Fruit fly (Drosophila melanogaster) whole organism, embryonic: ENCODE results near the gene Ctl1.

ENCODE experiments used
- CG10274 ChIP-seq: fragments of 200-800 bp; sonication (Bioruptor generic); optimal IDR thresholded peaks from 3 replicates; lab custom pipeline; 2017; ENCODE audit warnings: missing biosample characterization, mild to moderate bottlenecking, missing genetic modification characterization
- CG11398 ChIP-seq: fragments of 200-800 bp; sonication (Bioruptor generic); optimal IDR thresholded peaks from 2 replicates; lab custom pipeline; 2016; ENCODE audit warnings: missing biosample characterization, missing genetic modification characterization
- CG11504 ChIP-seq: fragments of 200-800 bp; sonication (Bioruptor generic); optimal IDR thresholded peaks from 3 replicates; lab custom pipeline; 2019; ENCODE audit warnings: missing biosample characterization, mild to moderate bottlenecking, missing genetic modification characterization, moderate library complexity
- CG11560 ChIP-seq: fragments of 200-800 bp; sonication (Bioruptor generic); IDR thresholded peaks from 3 replicates; pipeline ENCODE4 v1.3.6; 2022; ENCODE audit warnings: missing biosample characterization, missing genetic modification characterization
- CG12299 ChIP-seq: fragments of 200-800 bp; sonication (Bioruptor generic); optimal IDR thresholded peaks from 2 replicates; lab custom pipeline; 2018; ENCODE audit warnings: missing biosample characterization, mild to moderate bottlenecking, missing genetic modification characterization
- CG15479 ChIP-seq: fragments of 200-800 bp; sonication (Bioruptor generic); optimal IDR thresholded peaks from 3 replicates; lab custom pipeline; 2019; ENCODE audit warnings: missing biosample characterization, mild to moderate bottlenecking, missing genetic modification characterization, moderate library complexity
- CG17186 ChIP-seq: fragments of 200-800 bp; sonication (Bioruptor generic); optimal IDR thresholded peaks from 3 replicates; lab custom pipeline; 2017; ENCODE audit warnings: missing biosample characterization, missing genetic modification reagents, missing genetic modification characterization
- CG17359 ChIP-seq: fragments of 200-800 bp; sonication (Bioruptor generic); optimal IDR thresholded peaks from 3 replicates; lab custom pipeline; 2018; ENCODE audit warnings: missing biosample characterization, mild to moderate bottlenecking, missing genetic modification characterization, moderate library complexity
- CG17802 ChIP-seq: fragments of 200-800 bp; sonication (Bioruptor generic); optimal IDR thresholded peaks from 2 replicates; lab custom pipeline; 2018; ENCODE audit warnings: missing biosample characterization, mild to moderate bottlenecking, missing genetic modification characterization, moderate library complexity
- CG18476 ChIP-seq: fragments of 200-800 bp; sonication (Bioruptor generic); optimal IDR thresholded peaks from 2 replicates; lab custom pipeline; 2016; ENCODE audit warnings: missing biosample characterization, mild to moderate bottlenecking, missing genetic modification characterization
- CG2129 ChIP-seq: fragments of 200-800 bp; sonication (Bioruptor generic); IDR thresholded peaks from 2 replicates; pipeline ENCODE4 v1.3.6; 2022; ENCODE audit warnings: missing biosample characterization, missing genetic modification characterization; ENCODE audit not compliant: partially characterized antibody
- CG5180 ChIP-seq: fragments of 200-800 bp; sonication (Bioruptor generic); optimal IDR thresholded peaks from 3 replicates; lab custom pipeline; 2017; ENCODE audit warnings: missing biosample characterization, missing genetic modification characterization, mild to moderate bottlenecking, moderate library complexity, missing genetic modification reagents
- CG8388 ChIP-seq: fragments of 200-800 bp; sonication (Bioruptor generic); optimal IDR thresholded peaks from 2 replicates; lab custom pipeline; 2019; ENCODE audit warnings: missing biosample characterization, mild to moderate bottlenecking, missing genetic modification characterization, moderate library complexity
- CG9727 ChIP-seq: fragments of 200-800 bp; sonication (Bioruptor generic); optimal IDR thresholded peaks from 3 replicates; lab custom pipeline; 2017; ENCODE audit warnings: missing biosample characterization, mild to moderate bottlenecking, missing genetic modification characterization
- Chrac-16 ChIP-seq: fragments of 200-800 bp; sonication (Bioruptor generic); optimal IDR thresholded peaks from 3 replicates; lab custom pipeline; 2016; ENCODE audit warnings: missing biosample characterization, missing genetic modification characterization
- D19A ChIP-seq: fragments of 200-800 bp; optimal IDR thresholded peaks from 3 replicates; lab custom pipeline; 2019; ENCODE audit warnings: missing biosample characterization, mild to moderate bottlenecking, missing genetic modification characterization, moderate library complexity
- Lim3 ChIP-seq: fragments of 200-800 bp; sonication (Bioruptor generic); IDR thresholded peaks from 2 replicates; pipeline ENCODE4 v1.3.6; 2022; ENCODE audit warnings: missing biosample characterization, missing genetic modification characterization
- NK7.1 ChIP-seq: fragments of 200-800 bp; sonication (Bioruptor generic); optimal IDR thresholded peaks from 3 replicates; lab custom pipeline; 2016; ENCODE audit warnings: missing biosample characterization, missing genetic modification characterization
- Neu2 ChIP-seq: fragments of 200-800 bp; sonication (Bioruptor generic); optimal IDR thresholded peaks from 3 replicates; lab custom pipeline; 2016; ENCODE audit warnings: missing biosample characterization, missing genetic modification characterization, borderline replicate concordance
- Ravus ChIP-seq: fragments of 200-800 bp; sonication (Bioruptor generic); IDR thresholded peaks from 2 replicates; pipeline ENCODE4 v1.3.6; 2022; ENCODE audit warnings: missing biosample characterization, missing genetic modification characterization
- Rfx ChIP-seq: fragments of 200-800 bp; sonication (Bioruptor generic); IDR thresholded peaks from 2 replicates; pipeline ENCODE4 v1.3.6; 2022; ENCODE audit warnings: missing biosample characterization, missing genetic modification characterization
- Scr ChIP-seq: fragments of 200-800 bp; sonication (Bioruptor generic); IDR thresholded peaks from 2 replicates; pipeline ENCODE4 v1.3.6; 2022; ENCODE audit warnings: missing biosample characterization, missing genetic modification characterization; ENCODE audit not compliant: partially characterized antibody
- Six4 ChIP-seq: fragments of 200-800 bp; sonication (Bioruptor generic); optimal IDR thresholded peaks from 2 replicates; lab custom pipeline; 2016; ENCODE audit warnings: missing biosample characterization, missing genetic modification characterization
- abd-A ChIP-seq: fragments of 200-800 bp; sonication (Bioruptor generic); optimal IDR thresholded peaks from 3 replicates; lab custom pipeline; 2019; ENCODE audit warnings: missing biosample characterization, mild to moderate bottlenecking, missing genetic modification characterization, moderate library complexity
- bowl ChIP-seq: fragments of 200-800 bp; sonication (Bioruptor generic); IDR thresholded peaks from 2 replicates; pipeline ENCODE4 v1.3.6; 2022; ENCODE audit warnings: missing biosample characterization, missing genetic modification characterization
- bsh ChIP-seq, 2 experiments: fragments of 200-800 bp; sonication (Bioruptor generic); optimal IDR thresholded peaks; 2 replicates each; lab custom pipeline; 2017 to 2018; ENCODE audit warnings: mild to moderate bottlenecking in 2 of 2, missing biosample characterization in 2 of 2, missing genetic modification characterization in 2 of 2, moderate library complexity in 1 of 2
- cas ChIP-seq: fragments of 200-800 bp; sonication (Bioruptor generic); IDR thresholded peaks from 2 replicates; pipeline ENCODE4 v1.3.6; 2022; ENCODE audit warnings: missing biosample characterization, missing genetic modification characterization
- chn ChIP-seq: fragments of 200-800 bp; sonication (Bioruptor generic); optimal IDR thresholded peaks from 2 replicates; lab custom pipeline; 2016; ENCODE audit warnings: missing biosample characterization, missing genetic modification characterization
- crol ChIP-seq: fragments of 200-800 bp; sonication (Bioruptor generic); IDR thresholded peaks from 2 replicates; pipeline ENCODE4 v1.3.6; 2022; ENCODE audit warnings: missing biosample characterization, missing genetic modification characterization
- da ChIP-seq: fragments of 200-800 bp; sonication (Bioruptor generic); optimal IDR thresholded peaks from 2 replicates; lab custom pipeline; 2016; ENCODE audit warnings: missing biosample characterization, missing genetic modification characterization
- en ChIP-seq: fragments of 200-800 bp; sonication (Bioruptor generic); optimal IDR thresholded peaks from 2 replicates; lab custom pipeline; 2016; ENCODE audit warnings: missing biosample characterization, missing genetic modification characterization
- fru ChIP-seq: fragments of >200 bp; optimal IDR thresholded peaks from 2 replicates; lab custom pipeline; 2017
- gce ChIP-seq: fragments of 200-800 bp; sonication (Bioruptor generic); IDR thresholded peaks from 3 replicates; pipeline ENCODE4 v1.3.6; 2022; ENCODE audit warnings: missing biosample characterization, missing genetic modification characterization
- jing ChIP-seq: fragments of 200-800 bp; sonication (Bioruptor generic); optimal IDR thresholded peaks from 2 replicates; lab custom pipeline; 2018; ENCODE audit warnings: missing biosample characterization, mild to moderate bottlenecking, missing genetic modification characterization
- jumu ChIP-seq: fragments of 200-800 bp; sonication (Bioruptor generic); optimal IDR thresholded peaks from 3 replicates; lab custom pipeline; 2016; ENCODE audit warnings: missing biosample characterization, missing genetic modification characterization
- kah ChIP-seq: fragments of 200-800 bp; sonication (Bioruptor generic); optimal IDR thresholded peaks from 2 replicates; lab custom pipeline; 2018; ENCODE audit warnings: missing biosample characterization, mild to moderate bottlenecking, missing genetic modification characterization
- lmd ChIP-seq: fragments of 200-800 bp; sonication (Bioruptor generic); IDR thresholded peaks from 2 replicates; pipeline ENCODE4 v1.3.6; 2022; ENCODE audit warnings: missing biosample characterization, missing genetic modification characterization
- luna ChIP-seq: fragments of 200-800 bp; sonication (Bioruptor generic); optimal IDR thresholded peaks from 2 replicates; lab custom pipeline; 2016; ENCODE audit warnings: missing biosample characterization, missing genetic modification characterization
- nerfin-2 ChIP-seq: fragments of 200-800 bp; sonication (Bioruptor generic); IDR thresholded peaks from 2 replicates; pipeline ENCODE4 v1.3.6; 2022; ENCODE audit warnings: missing biosample characterization, missing genetic modification characterization; ENCODE audit not compliant: partially characterized antibody
- oc ChIP-seq: fragments of 200-800 bp; sonication (Bioruptor generic); optimal IDR thresholded peaks from 2 replicates; lab custom pipeline; 2018; ENCODE audit warnings: missing biosample characterization, mild to moderate bottlenecking, missing genetic modification characterization, moderate library complexity
- org-1 ChIP-seq: fragments of 200-800 bp; sonication (Bioruptor generic); optimal IDR thresholded peaks from 2 replicates; lab custom pipeline; 2017; ENCODE audit warnings: missing biosample characterization, missing genetic modification characterization
- otp ChIP-seq: fragments of 200-800 bp; sonication (Bioruptor generic); IDR thresholded peaks from 3 replicates; pipeline ENCODE4, ENCODE4 v1.3.6; 2022; ENCODE audit warnings: missing biosample characterization, missing genetic modification characterization
- prd ChIP-seq, 3 experiments: fragments of >200 bp in 2 of 3; fragments of 200-800 bp in 1 of 3; sonication (Bioruptor generic) in 1 of 3; optimal IDR thresholded peaks in 2 of 3; IDR thresholded peaks in 1 of 3; 2 replicates in 2 of 3; 3 replicates in 1 of 3; pipeline versions ENCODE4 v1.3.6 to Lab custom; 2017 to 2022; ENCODE audit warnings: missing biosample characterization in 1 of 3, missing genetic modification characterization in 1 of 3
- psq ChIP-seq: fragments of 200-800 bp; sonication (Bioruptor generic); optimal IDR thresholded peaks from 2 replicates; lab custom pipeline; 2017; ENCODE audit warnings: missing biosample characterization, missing genetic modification characterization
- pum ChIP-seq: fragments of 200-800 bp; sonication (Bioruptor generic); optimal IDR thresholded peaks from 2 replicates; lab custom pipeline; 2016; ENCODE audit warnings: missing biosample characterization, missing genetic modification characterization
- sr ChIP-seq: fragments of 200-800 bp; sonication (Bioruptor generic); IDR thresholded peaks from 3 replicates; pipeline ENCODE4 v1.3.6; 2022; ENCODE audit warnings: missing biosample characterization, missing genetic modification characterization
- stc ChIP-seq: fragments of 200-800 bp; sonication (Bioruptor generic); IDR thresholded peaks from 2 replicates; pipeline ENCODE4 v1.3.6; 2022; ENCODE audit warnings: missing biosample characterization, missing genetic modification characterization
- trem ChIP-seq: fragments of 200-800 bp; optimal IDR thresholded peaks from 3 replicates; lab custom pipeline; 2019; ENCODE audit warnings: missing biosample characterization, mild to moderate bottlenecking, missing genetic modification characterization, moderate library complexity
- zen ChIP-seq: fragments of 200-800 bp; sonication (Bioruptor generic); optimal IDR thresholded peaks from 3 replicates; lab custom pipeline; 2018; ENCODE audit warnings: missing biosample characterization, mild to moderate bottlenecking, missing genetic modification characterization, moderate library complexity
- zfh1 ChIP-seq: fragments of 200-800 bp; sonication (Bioruptor generic); IDR thresholded peaks from 3 replicates; pipeline ENCODE4 v1.3.6; 2022; ENCODE audit warnings: missing biosample characterization, missing genetic modification characterization

Ctl1 gene

DNA sequence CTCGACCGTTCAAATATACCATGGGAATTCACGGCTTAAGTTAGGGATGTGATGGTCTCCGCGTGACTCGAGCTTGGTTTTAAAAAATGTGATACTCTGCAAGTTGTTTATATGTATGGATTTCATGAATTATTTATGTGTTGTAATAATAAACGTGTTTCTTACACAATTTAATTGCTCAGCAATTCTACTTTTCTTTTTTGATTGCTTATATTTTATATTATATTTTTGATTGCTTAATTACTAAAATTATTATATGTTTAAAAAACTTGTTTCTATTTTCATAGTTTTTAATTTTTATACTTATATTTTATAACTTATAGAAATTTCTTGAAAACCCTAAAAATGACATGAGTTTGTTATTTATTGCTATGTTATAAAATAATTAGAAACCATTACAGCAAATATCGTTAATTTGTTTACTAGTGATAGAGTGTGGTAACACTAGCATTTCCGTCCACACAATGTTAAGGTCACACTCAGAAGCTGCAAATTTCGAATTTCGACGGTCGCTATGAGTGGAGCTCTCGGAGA, 23.4 kb upstream of the Ctl1 start, which contains the start of the genes ago and CG1265 (continued):
- TF ChIP-seq NK7.1: no peak
- TF ChIP-seq CG5180 (GFP tag; lab: Kevin White, UChicago): peak; percentile 2
- no peak for TF ChIP-seq luna (GFP tag; lab: Kevin White, UChicago)
- no peak for TF ChIP-seq CG11398 (GFP tag; lab: Kevin White, UChicago)
- peak; percentile 53 for TF ChIP-seq CG9727 (GFP tag; lab: Kevin White, UChicago)
- TF ChIP-seq Lim3: no peak
- TF ChIP-seq Neu2 (GFP tag; lab: Kevin White, UChicago): no peak
- TF ChIP-seq Ravus (GFP tag; lab: Robert Waterston, UW): no peak
- peak; percentile 12 for TF ChIP-seq zen (tag; lab: Kevin White, UChicago)
- TF ChIP-seq trem (tag; lab: Kevin White, UChicago): peak; percentile 36
- no peak for TF ChIP-seq nerfin-2
- no peak; the same call in 2 of the 3 replicates for TF ChIP-seq CG11560
- no peak for TF ChIP-seq da
- TF ChIP-seq jumu (GFP tag; lab: Kevin White, UChicago): no peak
- TF ChIP-seq bsh (GFP tag; optimal IDR thresholded peaks at IDR 0.05; lab: Kevin White, UChicago): no peak
- TF ChIP-seq gce: no peak
- no peak for TF ChIP-seq CG17802 (tag; lab: Kevin White, UChicago)
- no peak for TF ChIP-seq cas (GFP tag; lab: Robert Waterston, UW)
- TF ChIP-seq lmd (GFP tag; lab: Robert Waterston, UW): peak; percentile 41; the same call in 1 of the 2 replicates
- no peak for TF ChIP-seq prd (optimal IDR thresholded peaks at IDR 0.05; lab: Kevin White, UChicago)
- TF ChIP-seq prd (GFP tag; IDR thresholded peaks at IDR 0.05; lab: Robert Waterston, UW): peak; percentile 42; the same call in 1 of the 3 replicates
- no peak for TF ChIP-seq jing (GFP tag; lab: Kevin White, UChicago)
- peak; percentile 62 for TF ChIP-seq D19A (tag; lab: Kevin White, UChicago)
- peak; percentile 32 for TF ChIP-seq Chrac-16 (GFP tag; lab: Kevin White, UChicago)
- TF ChIP-seq sr (GFP tag; lab: Robert Waterston, UW): no peak
- TF ChIP-seq psq (GFP tag; lab: Kevin White, UChicago): no peak
- TF ChIP-seq chn (GFP tag; lab: Kevin White, UChicago): no peak
- TF ChIP-seq bowl: no peak

DNA sequence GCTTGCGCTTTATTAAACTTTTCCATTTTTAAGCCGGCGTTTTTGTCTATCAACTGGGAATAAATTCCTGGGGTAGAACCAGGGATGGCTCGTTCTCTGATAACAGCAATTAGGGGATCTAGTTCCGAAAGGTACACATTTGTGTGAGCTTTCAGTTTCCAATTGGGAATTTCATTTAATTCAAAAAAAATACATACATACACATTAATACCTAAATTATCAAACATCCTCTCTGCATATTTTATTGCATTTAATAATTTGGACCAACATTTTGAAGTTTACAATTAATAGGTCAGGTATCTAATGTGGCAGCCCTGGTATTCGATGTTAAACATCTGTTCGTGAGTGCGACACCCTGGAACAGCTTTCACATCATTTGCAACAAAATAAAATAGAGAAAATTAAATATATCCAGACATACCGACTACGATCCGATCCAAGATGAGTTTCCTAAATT, 18.6 kb upstream of the Ctl1 start, which contains the start of the genes CG15011 and CG1309:
Gene CG15011 (minus strand): TSS at position 51 of the 457 bp plus-strand sequence.
Gene CG1309 (plus strand): TSS at position 329 of the 457 bp plus-strand sequence.
- TF ChIP-seq Six4 (GFP tag; lab: Kevin White, UChicago) (peak; percentile 79), crol (GFP tag; lab: Robert Waterston, UW) (peak; percentile 16; the same call in 1 of the 2 replicates), CG17359 (peak; percentile 76), Rfx (peak; percentile 82; the same call in 1 of the 2 replicates), abd-A (tag; lab: Kevin White, UChicago) (peak; percentile 85), CG18476 (GFP tag; lab: Kevin White, UChicago) (peak; percentile 70), D19A (tag; lab: Kevin White, UChicago) (peak; percentile 75), oc (tag; lab: Kevin White, UChicago) (peak; percentile 66), org-1 (peak; percentile 23), pum (GFP tag; lab: Kevin White, UChicago) (peak; percentile 86), en (GFP tag; lab: Kevin White, UChicago) (peak; percentile 67), CG12299 (peak; percentile 67), CG10274 (GFP tag; lab: Kevin White, UChicago) (peak; percentile 48), zfh1 (peak; percentile 79; the same call in 2 of the 3 replicates), CG15479 (no peak), CG8388 (peak; percentile 84), CG2129 (GFP tag; lab: Robert Waterston, UW) (no peak), CG17186 (GFP tag; lab: Kevin White, UChicago) (peak; percentile 62), otp (GFP tag; lab: Robert Waterston, UW) (peak; percentile 70; the same call in 2 of the 3 replicates), stc (GFP tag; lab: Robert Waterston, UW) (no peak), CG11504 (peak; percentile 84), Scr (GFP tag; lab: Robert Waterston, UW) (peak; percentile 55), kah (peak; percentile 14), fru (lab: Kevin White, UChicago) (no peak)
